Worm (Caenorhabditis elegans) whole organism, mixed stage, embryonic: Measurements from ENCODE around the gene W07G4.7.

Experiments used
- bed-3 ChIP-seq: fragments of 200-800 bp; sonication (Bioruptor generic); optimal IDR thresholded peaks from 3 replicates; lab custom pipeline; 2018; ENCODE audit warnings: mild to moderate bottlenecking, missing genetic modification characterization, moderate library complexity, missing compliant biosample characterization
- blmp-1 ChIP-seq: fragments of 150-350 bp; optimal IDR thresholded peaks from 2 replicates; lab custom pipeline; 2014; ENCODE audit warnings: missing biosample characterization, missing genetic modification characterization
- ceh-39 ChIP-seq: fragments of 150-350 bp; optimal IDR thresholded peaks from 2 replicates; lab custom pipeline; 2014; ENCODE audit warnings: missing biosample characterization, missing genetic modification characterization
- ceh-83 ChIP-seq: fragments of 200-800 bp; sonication (Bioruptor generic); optimal IDR thresholded peaks from 2 replicates; lab custom pipeline; 2018; ENCODE audit warnings: mild to moderate bottlenecking, missing genetic modification characterization, missing compliant biosample characterization
- ces-1 ChIP-seq: fragments of 150-350 bp; optimal IDR thresholded peaks from 2 replicates; lab custom pipeline; 2014; ENCODE audit warnings: missing biosample characterization, missing genetic modification reagents, missing genetic modification characterization
- cnd-1 ChIP-seq: fragments of 200-800 bp; sonication (Bioruptor generic); optimal IDR thresholded peaks from 2 replicates; lab custom pipeline; 2018; ENCODE audit warnings: mild to moderate bottlenecking, missing genetic modification characterization, missing compliant biosample characterization
- drap-1 ChIP-seq: fragments of 200-800 bp; sonication (Bioruptor generic); optimal IDR thresholded peaks from 3 replicates; lab custom pipeline; 2018; ENCODE audit warnings: mild to moderate bottlenecking, missing genetic modification characterization, missing compliant biosample characterization
- elt-1 ChIP-seq: sonication (generic microtip); optimal IDR thresholded peaks from 2 replicates; lab custom pipeline; 2017; ENCODE audit warnings: missing genetic modification characterization, mild to moderate bottlenecking, missing compliant biosample characterization, antibody characterized with exemption, moderate library complexity, borderline replicate concordance; ENCODE audit not compliant: insufficient read depth
- flh-1 ChIP-seq: fragments of 200-800 bp; sonication (Bioruptor generic); optimal IDR thresholded peaks from 2 replicates; lab custom pipeline; 2018; ENCODE audit warnings: mild to moderate bottlenecking, missing genetic modification characterization, moderate library complexity, missing compliant biosample characterization
- ham-2 ChIP-seq: fragments of 200-800 bp; sonication (Bioruptor generic); optimal IDR thresholded peaks from 2 replicates; lab custom pipeline; 2018; ENCODE audit warnings: mild to moderate bottlenecking, missing genetic modification characterization, missing compliant biosample characterization
- hlh-1 ChIP-seq: fragments of 150-350 bp; optimal IDR thresholded peaks from 2 replicates; lab custom pipeline; 2014; ENCODE audit warnings: missing biosample characterization, missing genetic modification reagents, missing genetic modification characterization
- lin-13 ChIP-seq: fragments of 150-350 bp; optimal IDR thresholded peaks from 2 replicates; lab custom pipeline; 2014; ENCODE audit warnings: missing biosample characterization, missing genetic modification characterization
- lin-32 ChIP-seq: fragments of 200-800 bp; sonication (Bioruptor generic); optimal IDR thresholded peaks from 2 replicates; lab custom pipeline; 2018; ENCODE audit warnings: mild to moderate bottlenecking, missing genetic modification characterization, missing compliant biosample characterization
- lsy-2 ChIP-seq: fragments of 150-350 bp; optimal IDR thresholded peaks from 2 replicates; lab custom pipeline; 2014; ENCODE audit warnings: missing biosample characterization, missing genetic modification characterization
- mab-5 ChIP-seq: fragments of 150-350 bp; optimal IDR thresholded peaks from 2 replicates; lab custom pipeline; 2014; ENCODE audit warnings: missing biosample characterization, missing genetic modification characterization
- mls-2 ChIP-seq: sonication (generic microtip); optimal IDR thresholded peaks from 2 replicates; lab custom pipeline; 2016; ENCODE audit warnings: mild to moderate bottlenecking, missing genetic modification characterization, moderate library complexity, missing compliant biosample characterization
- nhr-12 ChIP-seq: fragments of 150-350 bp; optimal IDR thresholded peaks from 2 replicates; lab custom pipeline; 2014; ENCODE audit warnings: missing biosample characterization, missing genetic modification characterization
- nhr-237 ChIP-seq: fragments of 150-350 bp; optimal IDR thresholded peaks from 2 replicates; lab custom pipeline; 2014; ENCODE audit warnings: missing biosample characterization, missing genetic modification characterization
- nhr-28 ChIP-seq: fragments of 150-350 bp; optimal IDR thresholded peaks from 2 replicates; lab custom pipeline; 2014; ENCODE audit warnings: missing biosample characterization, missing genetic modification characterization
- nhr-76 ChIP-seq: sonication (generic microtip); optimal IDR thresholded peaks from 2 replicates; lab custom pipeline; 2017; ENCODE audit warnings: missing biosample characterization, missing genetic modification characterization
- pha-4 ChIP-seq: fragments of 150-350 bp; optimal IDR thresholded peaks from 2 replicates; lab custom pipeline; 2018; ENCODE audit warnings: missing biosample characterization, missing genetic modification reagents, missing genetic modification characterization
- sem-2 ChIP-seq: fragments of 200-800 bp; sonication (Bioruptor generic); optimal IDR thresholded peaks from 2 replicates; lab custom pipeline; 2018; ENCODE audit warnings: mild to moderate bottlenecking, missing genetic modification characterization, missing compliant biosample characterization
- snpc-4 ChIP-seq: fragments of 150-350 bp; optimal IDR thresholded peaks from 2 replicates; lab custom pipeline; 2014; ENCODE audit warnings: missing biosample characterization, missing genetic modification characterization
- sptf-1 ChIP-seq: sonication (generic microtip); optimal IDR thresholded peaks from 2 replicates; lab custom pipeline; 2017; ENCODE audit warnings: mild to moderate bottlenecking, missing genetic modification characterization, moderate library complexity, missing compliant biosample characterization
- unc-120 ChIP-seq: sonication (generic microtip); optimal IDR thresholded peaks from 2 replicates; lab custom pipeline; 2017; ENCODE audit warnings: missing genetic modification characterization, missing compliant biosample characterization; ENCODE audit not compliant: poor library complexity, severe bottlenecking
- unc-39 ChIP-seq: fragments of 150-350 bp; optimal IDR thresholded peaks from 2 replicates; lab custom pipeline; 2014; ENCODE audit warnings: missing biosample characterization, missing genetic modification characterization
- unc-62 ChIP-seq: fragments of 150-350 bp; optimal IDR thresholded peaks from 2 replicates; lab custom pipeline; 2014; ENCODE audit warnings: missing biosample characterization, missing genetic modification reagents, missing genetic modification characterization
- zip-8 ChIP-seq: fragments of 150-350 bp; optimal IDR thresholded peaks from 2 replicates; lab custom pipeline; 2014; ENCODE audit warnings: missing biosample characterization, missing genetic modification characterization
- ztf-11 ChIP-seq: fragments of 150-350 bp; optimal IDR thresholded peaks from 2 replicates; lab custom pipeline; 2014; ENCODE audit warnings: missing biosample characterization, missing genetic modification characterization

W07G4.7 gene

DNA sequence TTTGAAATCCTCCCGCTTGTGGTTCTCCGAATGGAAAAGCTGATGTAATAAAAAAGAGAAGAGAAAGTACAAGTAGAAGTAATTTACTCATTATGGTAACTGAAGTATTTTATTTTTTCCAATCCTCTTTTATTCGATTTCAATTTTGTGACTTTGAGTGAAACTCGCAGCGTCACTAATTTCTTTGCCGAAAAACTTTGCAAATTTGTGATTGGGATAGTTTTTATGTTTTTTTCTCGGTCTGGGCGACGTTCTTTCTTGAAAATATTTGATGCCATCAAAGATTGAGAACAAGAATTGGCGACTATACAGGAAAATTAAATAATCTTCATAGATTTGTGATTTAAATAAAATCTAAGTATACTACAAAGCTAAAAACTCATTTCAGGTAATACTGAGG lies 34.9 kb downstream of the W07G4.7 start, which contains the start of gene far-4:
TSS of gene far-4 (minus strand) at position 101 of the 400 bp plus-strand sequence.
- TF ChIP-seq ceh-83 (GFP tag; lab: Kevin White, UChicago) = no peak

ce11 chrV:12997422-12997821 lies 37.1 kb downstream of the W07G4.7 start, which contains the start of gene far-3:
TSS of gene far-3 (minus strand) at chrV:12997522.
- no peak for TF ChIP-seq nhr-12 (tag; lab: Kevin White, UChicago)
- no peak for TF ChIP-seq pha-4 (tag; lab: Kevin White, UChicago)
- no peak for TF ChIP-seq ham-2
- no peak for TF ChIP-seq ceh-83 (GFP tag; lab: Kevin White, UChicago)
- TF ChIP-seq bed-3 = no peak
- TF ChIP-seq hlh-1 (tag; lab: Kevin White, UChicago) = no peak
- no peak for TF ChIP-seq nhr-28
- no peak for TF ChIP-seq unc-39 (tag; lab: Kevin White, UChicago)
- no peak for TF ChIP-seq unc-120 (tag; lab: Kevin White, UChicago)
- no peak for TF ChIP-seq unc-62
- TF ChIP-seq ztf-11 (tag; lab: Kevin White, UChicago) = no peak
- no peak for TF ChIP-seq flh-1 (GFP tag; lab: Kevin White, UChicago)
- TF ChIP-seq lin-32 (GFP tag; lab: Kevin White, UChicago) = no peak
- TF ChIP-seq elt-1 = no peak
- no peak for TF ChIP-seq mab-5 (tag; lab: Kevin White, UChicago)

ce11 chrV:12995269-12995668 lies 39.2 kb downstream of the W07G4.7 start, which contains the start of gene far-5:
TSS of gene far-5 (plus strand) at chrV:12995569.
- no peak for TF ChIP-seq ceh-39 (tag; lab: Kevin White, UChicago)
- no peak for TF ChIP-seq mls-2 (tag; lab: Kevin White, UChicago)
- TF ChIP-seq nhr-76 = no peak
- TF ChIP-seq sptf-1 (tag; lab: Kevin White, UChicago) = no peak
- TF ChIP-seq sem-2 (GFP tag; lab: Kevin White, UChicago) = no peak
- no peak for TF ChIP-seq drap-1
- TF ChIP-seq unc-39 (tag; lab: Kevin White, UChicago) = no peak

DNA sequence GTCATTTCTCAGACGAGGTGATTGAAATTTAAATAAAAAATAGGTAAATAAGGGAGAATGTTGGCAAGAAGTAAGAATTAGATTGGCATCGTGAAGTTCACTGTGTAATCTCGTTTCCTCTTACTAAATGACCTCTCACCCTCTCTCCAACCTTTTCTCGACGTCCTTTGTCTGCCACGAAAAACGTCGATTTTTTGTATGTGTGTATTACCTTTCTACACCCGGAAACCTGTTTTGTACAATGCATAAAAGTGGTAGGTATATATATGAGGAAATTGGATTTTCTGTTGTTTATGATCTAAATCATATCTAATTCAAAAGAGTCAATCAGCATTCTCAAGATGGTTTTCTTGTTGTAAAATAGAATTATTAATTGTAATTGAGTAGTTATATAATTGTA lies 41.6 kb downstream of the W07G4.7 start, which contains the start of the genes F15B9.11 and dsl-7:
TSS of gene F15B9.11 (minus strand) at position 5 of the 400 bp plus-strand sequence.
TSS of gene dsl-7 (plus strand) at position 260 of the 400 bp plus-strand sequence.
- TF ChIP-seq mab-5 (tag; lab: Kevin White, UChicago) = no peak
- TF ChIP-seq nhr-12 (tag; lab: Kevin White, UChicago) = no peak
- no peak for TF ChIP-seq snpc-4 (tag; lab: Kevin White, UChicago)
- no peak for TF ChIP-seq sem-2 (GFP tag; lab: Kevin White, UChicago)
- no peak for TF ChIP-seq blmp-1 (tag; lab: Kevin White, UChicago)
- TF ChIP-seq ceh-83 (GFP tag; lab: Kevin White, UChicago) = no peak
- TF ChIP-seq lsy-2 = no peak
- TF ChIP-seq nhr-237 = no peak
- no peak for TF ChIP-seq cnd-1 (tag; lab: Kevin White, UChicago)
- TF ChIP-seq, all 35 proteins: peak for 0

DNA sequence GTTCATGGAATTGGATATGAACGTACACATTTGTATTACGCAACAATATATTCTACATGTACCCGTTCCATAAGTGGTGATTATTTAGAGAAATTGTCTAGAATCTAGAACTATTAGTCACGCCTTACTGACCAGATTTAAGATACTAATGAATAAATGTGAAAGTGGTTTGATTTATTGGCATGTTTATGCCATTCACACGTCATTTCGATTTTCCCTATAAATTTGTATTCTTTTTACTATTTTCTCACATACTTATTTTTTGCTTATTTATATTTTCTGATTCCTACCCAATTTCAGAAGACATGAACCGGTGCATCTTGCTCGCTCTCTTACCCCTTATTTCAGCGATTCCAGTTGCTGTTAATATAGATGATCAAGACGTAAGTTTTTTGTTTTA lies 46.2 kb downstream of the W07G4.7 start, which contains the start of gene F15B9.8:
TSS of gene F15B9.8 (plus strand) at position 301 of the 400 bp plus-strand sequence.
- TF ChIP-seq blmp-1 (tag; lab: Kevin White, UChicago) = peak; percentile 22
- no peak for TF ChIP-seq nhr-237
- TF ChIP-seq lin-13 (tag; lab: Kevin White, UChicago) = no peak
- peak; percentile 72 for TF ChIP-seq zip-8 (tag; lab: Kevin White, UChicago)

DNA sequence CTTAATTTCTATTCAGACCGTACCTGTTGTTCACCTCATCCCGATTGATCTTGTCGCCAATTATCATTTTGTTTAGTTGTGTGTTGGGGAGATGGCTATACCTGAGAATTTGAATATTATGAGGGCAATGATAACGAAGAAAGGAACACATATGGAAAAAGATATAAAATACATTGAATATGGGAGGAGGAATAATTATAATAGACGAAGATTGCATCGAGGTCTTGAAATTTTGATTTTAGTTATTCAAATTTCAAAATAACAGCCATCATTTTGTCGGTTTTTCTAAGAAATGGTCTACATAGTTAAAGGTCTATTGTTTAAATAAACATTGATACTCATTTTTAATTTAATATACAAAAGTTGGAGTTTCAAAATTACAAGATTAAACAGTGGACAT lies 47.4 kb downstream of the W07G4.7 start, which contains the start of gene shw-3:
TSS of gene shw-3 (minus strand) at position 101 of the 400 bp plus-strand sequence.
- TF ChIP-seq ces-1 (GFP tag; lab: Kevin White, UChicago) = no peak
- no peak for TF ChIP-seq nhr-28
- peak; percentile 21 for TF ChIP-seq ham-2
